Worm (Caenorhabditis elegans): ENCODE measurements around the gene ugt-18.

ce11 chrV:12867997-12868396, 47.9 kb downstream of the ugt-18 start, which contains the start of gene nspg-1:
- TF ChIP-seq him-1 (tag; optimal IDR thresholded peaks at IDR 0.05), result no peak
- no peak for TF ChIP-seq snpc-1.3 (tag; optimal IDR thresholded peaks at IDR 0.05; ENCODE audit: insufficient read depth)
- TF ChIP-seq ceh-58 (GFP tag; IDR thresholded peaks at IDR 0.05), result no peak
- no peak for TF ChIP-seq B0261.1 (tag; optimal IDR thresholded peaks at IDR 0.05)
- TF ChIP-seq let-526 (GFP tag; IDR thresholded peaks at IDR 0.05), result no peak
- no peak for TF ChIP-seq nhr-90 (tag; optimal IDR thresholded peaks at IDR 0.05)
